Worm (Caenorhabditis elegans) whole organism, L1 larva: ENCODE results near the gene Y51A2D.13.

Experiments used
- C16A3.4 ChIP-seq: fragments of 150-350 bp; optimal IDR thresholded peaks from 2 replicates; lab custom pipeline; 2014; ENCODE audit warnings: missing biosample characterization, missing genetic modification characterization
- F16B12.6 ChIP-seq: fragments of 150-350 bp; optimal IDR thresholded peaks from 2 replicates; lab custom pipeline; 2014; ENCODE audit warnings: missing biosample characterization, missing genetic modification characterization
- Y116A8C.19 ChIP-seq: sonication (generic microtip); optimal IDR thresholded peaks from 2 replicates; lab custom pipeline; 2016; ENCODE audit warnings: missing compliant biosample characterization, missing genetic modification characterization, borderline replicate concordance
- aha-1 ChIP-seq: fragments of 150-350 bp; optimal IDR thresholded peaks from 2 replicates; lab custom pipeline; 2014; ENCODE audit warnings: missing biosample characterization, missing genetic modification characterization
- aly-2 ChIP-seq: fragments of 150-350 bp; optimal IDR thresholded peaks from 2 replicates; lab custom pipeline; 2014; ENCODE audit warnings: missing biosample characterization, missing genetic modification characterization
- blmp-1 ChIP-seq: fragments of 150-350 bp; optimal IDR thresholded peaks from 2 replicates; lab custom pipeline; 2014; ENCODE audit warnings: missing biosample characterization, missing genetic modification characterization
- ceh-63 ChIP-seq: fragments of 200-800 bp; sonication (Bioruptor generic); optimal IDR thresholded peaks from 2 replicates; lab custom pipeline; 2018; ENCODE audit warnings: mild to moderate bottlenecking, missing genetic modification characterization, missing compliant biosample characterization
- ceh-90 ChIP-seq: sonication (generic microtip); optimal IDR thresholded peaks from 2 replicates; lab custom pipeline; 2016; ENCODE audit warnings: missing genetic modification characterization, missing compliant biosample characterization
- dpl-1 ChIP-seq, 3 experiments: fragments of 150-350 bp in 2 of 3; sonication (generic microtip) in 1 of 3; optimal IDR thresholded peaks; 2 replicates each; lab custom pipeline; 2014 to 2017; ENCODE audit warnings: missing biosample characterization in 3 of 3, missing genetic modification characterization in 3 of 3, missing genetic modification reagents in 3 of 3
- dsc-1 ChIP-seq: sonication (generic microtip); optimal IDR thresholded peaks from 2 replicates; lab custom pipeline; 2016; ENCODE audit warnings: mild to moderate bottlenecking, missing genetic modification characterization, missing compliant biosample characterization
- efl-3 ChIP-seq: fragments of 200-800 bp; sonication (Bioruptor generic); optimal IDR thresholded peaks from 2 replicates; lab custom pipeline; 2018; ENCODE audit warnings: mild to moderate bottlenecking, missing genetic modification characterization, missing compliant biosample characterization
- egl-13 ChIP-seq: sonication (generic microtip); optimal IDR thresholded peaks from 2 replicates; lab custom pipeline; 2016; ENCODE audit warnings: missing genotype, missing genetic modification reagents, missing genetic modification characterization, missing compliant biosample characterization
- egl-27 ChIP-seq, 2 experiments: fragments of 150-350 bp in 1 of 2; sonication (generic microtip); optimal IDR thresholded peaks; 3 replicates each; lab custom pipeline; 2017 to 2018; ENCODE audit warnings: missing biosample characterization in 2 of 2, missing genetic modification characterization in 2 of 2, missing genetic modification reagents in 2 of 2
- elt-2 ChIP-seq: sonication (generic microtip); optimal IDR thresholded peaks from 2 replicates; lab custom pipeline; 2016; ENCODE audit warnings: missing genetic modification characterization, mild to moderate bottlenecking, inconsistent platforms, missing compliant biosample characterization, missing genetic modification reagents
- elt-3 ChIP-seq, 6 experiments: fragments of 150-350 bp in 1 of 6; sonication (generic microtip); optimal IDR thresholded peaks; 2 replicates each; lab custom pipeline; 2017 to 2018; ENCODE audit warnings: missing biosample characterization in 6 of 6, missing genetic modification characterization in 6 of 6, inconsistent platforms in 1 of 6
- fkh-10 ChIP-seq: sonication (generic microtip); optimal IDR thresholded peaks from 2 replicates; lab custom pipeline; 2017; ENCODE audit warnings: missing biosample characterization, missing genetic modification reagents, missing genetic modification characterization
- fkh-8 ChIP-seq: sonication (generic microtip); optimal IDR thresholded peaks from 2 replicates; lab custom pipeline; 2016; ENCODE audit warnings: mild to moderate bottlenecking, missing genetic modification characterization, missing compliant biosample characterization
- grh-1 ChIP-seq: fragments of 200-800 bp; sonication (Bioruptor generic); IDR thresholded peaks from 2 replicates; pipeline ENCODE4 v1.3.6; 2022; ENCODE audit warnings: missing genetic modification reagents, missing genetic modification characterization, missing compliant biosample characterization
- hlh-17 ChIP-seq: fragments of 200-800 bp; sonication (Bioruptor generic); optimal IDR thresholded peaks from 2 replicates; lab custom pipeline; 2018; ENCODE audit warnings: missing genetic modification characterization, mild to moderate bottlenecking, missing compliant biosample characterization, moderate library complexity, borderline replicate concordance
- hpl-2 ChIP-seq: fragments of 150-350 bp; optimal IDR thresholded peaks from 2 replicates; lab custom pipeline; 2014; ENCODE audit warnings: missing biosample characterization, missing genetic modification reagents, missing genetic modification characterization
- irx-1 ChIP-seq: sonication (generic microtip); optimal IDR thresholded peaks from 2 replicates; lab custom pipeline; 2016; ENCODE audit warnings: missing genetic modification characterization, missing compliant biosample characterization
- jun-1 ChIP-seq: fragments of 150-350 bp; optimal IDR thresholded peaks from 2 replicates; lab custom pipeline; 2014; ENCODE audit warnings: missing biosample characterization, missing genetic modification reagents, missing genetic modification characterization
- lin-14 ChIP-seq: fragments of 200-800 bp; sonication (Bioruptor generic); optimal IDR thresholded peaks from 2 replicates; lab custom pipeline; 2018; ENCODE audit warnings: mild to moderate bottlenecking, missing genetic modification characterization, moderate library complexity, missing compliant biosample characterization
- lin-35 ChIP-seq, 2 experiments: fragments of 150-350 bp; optimal IDR thresholded peaks; 2 replicates each; lab custom pipeline; 2014; ENCODE audit warnings: missing biosample characterization in 2 of 2, missing genetic modification characterization in 2 of 2, missing genetic modification reagents in 2 of 2
- lsy-2 ChIP-seq, 2 experiments: fragments of 150-350 bp; optimal IDR thresholded peaks; 2 replicates each; lab custom pipeline; 2014; ENCODE audit warnings: missing biosample characterization in 2 of 2, missing genetic modification characterization in 2 of 2
- mab-9 ChIP-seq: fragments of 200-800 bp; sonication (Bioruptor generic); IDR thresholded peaks from 2 replicates; pipeline ENCODE4 v1.3.6; 2022; ENCODE audit warnings: missing genetic modification reagents, missing genetic modification characterization, missing compliant biosample characterization
- mdl-1 ChIP-seq, 2 experiments: fragments of 150-350 bp; optimal IDR thresholded peaks; 2 replicates each; lab custom pipeline; 2014 to 2017; ENCODE audit warnings: missing biosample characterization in 2 of 2, missing genetic modification characterization in 2 of 2, inconsistent platforms in 1 of 2
- nhr-11 ChIP-seq: fragments of 150-350 bp; optimal IDR thresholded peaks from 2 replicates; lab custom pipeline; 2014; ENCODE audit warnings: missing biosample characterization, missing genetic modification characterization
- nhr-20 ChIP-seq: sonication (generic microtip); optimal IDR thresholded peaks from 2 replicates; lab custom pipeline; 2016; ENCODE audit warnings: mild to moderate bottlenecking, missing genetic modification characterization, missing compliant biosample characterization
- nhr-237 ChIP-seq: fragments of 150-350 bp; optimal IDR thresholded peaks from 2 replicates; lab custom pipeline; 2014; ENCODE audit warnings: missing biosample characterization, missing genetic modification characterization
- nhr-71 ChIP-seq: sonication (generic microtip); optimal IDR thresholded peaks from 2 replicates; lab custom pipeline; 2016; ENCODE audit warnings: mild to moderate bottlenecking, missing genetic modification characterization, moderate library complexity, missing compliant biosample characterization
- nhr-76 ChIP-seq: sonication (generic microtip); optimal IDR thresholded peaks from 2 replicates; lab custom pipeline; 2017; ENCODE audit warnings: missing biosample characterization, missing genetic modification characterization
- nhr-77 ChIP-seq: fragments of 150-350 bp; optimal IDR thresholded peaks from 2 replicates; lab custom pipeline; 2014; ENCODE audit warnings: missing biosample characterization, missing genetic modification characterization
- pag-3 ChIP-seq: sonication (generic microtip); optimal IDR thresholded peaks from 2 replicates; lab custom pipeline; 2017; ENCODE audit warnings: missing genetic modification characterization, mild to moderate bottlenecking, missing compliant biosample characterization, antibody characterized with exemption, borderline replicate concordance; ENCODE audit not compliant: insufficient read depth
- pqm-1 ChIP-seq: sonication (generic microtip); optimal IDR thresholded peaks from 3 replicates; lab custom pipeline; 2017; ENCODE audit warnings: missing biosample characterization, missing genetic modification characterization
- rnt-1 ChIP-seq: sonication (generic microtip); optimal IDR thresholded peaks from 2 replicates; lab custom pipeline; 2016; ENCODE audit warnings: mild to moderate bottlenecking, missing genetic modification characterization, moderate library complexity, missing compliant biosample characterization
- snpc-4 ChIP-seq: fragments of 150-350 bp; optimal IDR thresholded peaks from 2 replicates; lab custom pipeline; 2014; ENCODE audit warnings: missing biosample characterization, missing genetic modification characterization
- snu-23 ChIP-seq: sonication (generic microtip); optimal IDR thresholded peaks from 2 replicates; lab custom pipeline; 2016; ENCODE audit warnings: missing genetic modification characterization, missing compliant biosample characterization
- sox-4 ChIP-seq: sonication (generic microtip); optimal IDR thresholded peaks from 2 replicates; lab custom pipeline; 2016; ENCODE audit warnings: missing genetic modification characterization, missing compliant biosample characterization
- sptf-1 ChIP-seq: fragments of 150-350 bp; optimal IDR thresholded peaks from 2 replicates; lab custom pipeline; 2014; ENCODE audit warnings: missing biosample characterization, missing genetic modification characterization
- swsn-7 ChIP-seq: sonication (generic microtip); optimal IDR thresholded peaks from 2 replicates; lab custom pipeline; 2016; ENCODE audit warnings: missing genetic modification characterization, missing compliant biosample characterization
- tbx-2 ChIP-seq: sonication (generic microtip); optimal IDR thresholded peaks from 2 replicates; lab custom pipeline; 2016; ENCODE audit warnings: missing genetic modification characterization, missing compliant biosample characterization
- unc-62 ChIP-seq: fragments of 150-350 bp; optimal IDR thresholded peaks from 2 replicates; lab custom pipeline; 2014; ENCODE audit warnings: missing biosample characterization, missing genetic modification reagents, missing genetic modification characterization
- unc-98 ChIP-seq: fragments of 200-800 bp; sonication (Bioruptor generic); IDR thresholded peaks from 2 replicates; pipeline ENCODE4 v1.3.6; 2022; ENCODE audit warnings: missing genetic modification characterization, missing compliant biosample characterization
- zag-1 ChIP-seq: fragments of 150-350 bp; optimal IDR thresholded peaks from 2 replicates; lab custom pipeline; 2014; ENCODE audit warnings: missing biosample characterization, missing genetic modification characterization
- ztf-4 ChIP-seq: fragments of 150-350 bp; optimal IDR thresholded peaks from 2 replicates; lab custom pipeline; 2014; ENCODE audit warnings: missing biosample characterization, missing genetic modification characterization

The Y51A2D.13 gene

ce11 chrV:18556488-18556887, 23.1 kb downstream of the Y51A2D.13 start, which contains the start of the genes ttr-24 and ttr-25 (continued):
- TF ChIP-seq lsy-2 (tag; optimal IDR thresholded peaks at IDR 0.05; lab: Kevin White, UChicago) (no peak), nhr-76 (tag; lab: Kevin White, UChicago) (no peak), aha-1 (tag; lab: Kevin White, UChicago) (no peak), aly-2 (tag; lab: Kevin White, UChicago) (no peak), pqm-1 (tag; lab: Kevin White, UChicago) (no peak), rnt-1 (tag; lab: Kevin White, UChicago) (peak; percentile 51), efl-3 (no peak), ceh-63 (GFP tag; lab: Kevin White, UChicago) (no peak), snu-23 (GFP tag; lab: Kevin White, UChicago) (no peak), unc-62 (GFP tag; lab: Kevin White, UChicago) (no peak), hlh-17 (GFP tag; lab: Kevin White, UChicago) (no peak)

DNA sequence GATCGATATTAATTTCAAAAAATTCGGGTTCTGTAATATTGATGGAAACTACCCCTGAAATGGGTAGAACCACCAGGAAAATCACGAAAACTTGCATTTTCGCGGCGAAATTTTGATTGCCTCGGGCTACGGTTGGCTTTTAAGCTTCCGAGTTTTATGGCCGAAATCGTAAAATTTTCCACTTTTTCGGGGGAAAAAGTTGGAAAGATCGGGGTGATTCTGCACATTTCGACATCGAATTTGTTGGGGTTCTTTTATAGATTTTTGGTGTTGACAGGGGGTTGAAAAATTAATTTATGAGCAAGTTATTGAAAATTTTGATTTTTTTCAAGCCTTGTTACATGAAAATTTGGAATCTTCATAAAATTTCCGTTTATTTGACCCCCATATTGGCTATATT, 25.8 kb downstream of the Y51A2D.13 start, which contains the start of gene Y51A2D.8:
Gene Y51A2D.8, minus strand, starts transcription at position 101 of the 400 bp plus-strand sequence.
- TF ChIP-seq blmp-1 (tag; lab: Kevin White, UChicago) (no peak), snpc-4 (tag; lab: Kevin White, UChicago) (no peak), nhr-237 (tag; lab: Kevin White, UChicago) (no peak), fkh-10 (GFP tag; lab: Kevin White, UChicago) (no peak), nhr-77 (tag; lab: Kevin White, UChicago) (no peak), jun-1 (tag; lab: Kevin White, UChicago) (no peak), swsn-7 (tag; lab: Kevin White, UChicago) (no peak), pag-3 (tag; lab: Kevin White, UChicago) (no peak), fkh-8 (tag; lab: Kevin White, UChicago) (no peak), C16A3.4 (tag; lab: Kevin White, UChicago) (no peak), ztf-4 (tag; lab: Kevin White, UChicago) (no peak)

DNA sequence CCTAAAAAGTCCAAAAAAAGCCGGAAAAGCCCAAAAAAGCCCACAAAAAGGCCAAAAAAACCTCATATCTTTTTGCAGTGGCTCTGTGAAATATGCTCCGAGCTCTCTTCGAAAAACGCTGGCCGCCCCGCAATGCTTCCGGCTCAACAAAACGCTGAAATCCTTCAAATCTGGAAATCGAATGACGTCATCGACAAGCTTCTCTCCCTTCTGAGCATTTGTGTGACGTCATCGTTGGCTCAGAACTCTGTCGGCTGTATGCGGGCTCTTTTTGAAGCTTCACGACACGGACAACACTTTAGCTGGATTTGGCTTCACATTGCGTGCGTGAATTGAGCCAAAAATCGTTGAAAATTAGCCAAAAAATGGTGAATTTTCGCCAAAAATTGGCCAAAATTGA, 43.6 kb downstream of the Y51A2D.13 start:
- TF ChIP-seq blmp-1 (tag; lab: Kevin White, UChicago) (no peak), sptf-1 (no peak), snu-23 (GFP tag; lab: Kevin White, UChicago) (no peak), ceh-90 (no peak), zag-1 (no peak), Y116A8C.19 (tag; lab: Kevin White, UChicago) (no peak), elt-2 (tag; lab: Kevin White, UChicago) (no peak), hlh-17 (GFP tag; lab: Kevin White, UChicago) (no peak), lin-14 (no peak), pag-3 (tag; lab: Kevin White, UChicago) (no peak), sox-4 (tag; lab: Kevin White, UChicago) (no peak), nhr-71 (tag; lab: Kevin White, UChicago) (no peak), F16B12.6 (tag; lab: Kevin White, UChicago) (no peak), grh-1 (GFP tag; lab: Robert Waterston, UW) (no peak), fkh-8 (tag; lab: Kevin White, UChicago) (no peak)
- TF ChIP-seq, all 84 proteins: peak for 0

ce11 chrV:18533606-18534005, 46.0 kb downstream of the Y51A2D.13 start, which contains the start of gene ints-5:
ints-5 (plus strand) TSS chrV:18533953.
- TF ChIP-seq aha-1 (tag; lab: Kevin White, UChicago) = no peak
- TF ChIP-seq unc-98 = no peak
- TF ChIP-seq nhr-20 (tag; lab: Kevin White, UChicago) = peak; percentile 73
- peak; percentile 69 for TF ChIP-seq C16A3.4 (tag; lab: Kevin White, UChicago)
- TF ChIP-seq rnt-1 (tag; lab: Kevin White, UChicago) = peak; percentile 75
- TF ChIP-seq irx-1 = peak; percentile 10
- no peak for TF ChIP-seq ceh-63 (GFP tag; lab: Kevin White, UChicago)
- no peak for TF ChIP-seq hpl-2 (GFP tag; lab: Kevin White, UChicago)
- no peak for TF ChIP-seq nhr-76 (tag; lab: Kevin White, UChicago)
- peak in 1 of 6 experiments; percentile 52 for TF ChIP-seq elt-3 (tag; optimal IDR thresholded peaks at IDR 0.05; lab: Kevin White, UChicago)
- TF ChIP-seq blmp-1 (tag; lab: Kevin White, UChicago) = peak; percentile 40
- TF ChIP-seq mdl-1 (tag; optimal IDR thresholded peaks at IDR 0.05; lab: Kevin White, UChicago) = peak in 1 of 2 experiments; percentile 11
- TF ChIP-seq egl-27 (tag; optimal IDR thresholded peaks at IDR 0.05; lab: Kevin White, UChicago) = no peak
- peak; percentile 56 to 75 for TF ChIP-seq lin-35 (GFP tag; optimal IDR thresholded peaks at IDR 0.05; lab: Kevin White, UChicago)
- TF ChIP-seq dpl-1 (GFP tag; optimal IDR thresholded peaks at IDR 0.05; lab: Kevin White, UChicago) = peak; percentile 59 to 68 (median 66)
- TF ChIP-seq egl-13 (tag; lab: Kevin White, UChicago) = peak; percentile 10
- no peak for TF ChIP-seq dsc-1
- peak; percentile 74 for TF ChIP-seq lin-14
- TF ChIP-seq mab-9 = no peak
- TF ChIP-seq nhr-11 = no peak
- TF ChIP-seq tbx-2 = peak; percentile 55
